Worm (Caenorhabditis elegans): ENCODE measurements around the gene nlp-80.

DNA sequence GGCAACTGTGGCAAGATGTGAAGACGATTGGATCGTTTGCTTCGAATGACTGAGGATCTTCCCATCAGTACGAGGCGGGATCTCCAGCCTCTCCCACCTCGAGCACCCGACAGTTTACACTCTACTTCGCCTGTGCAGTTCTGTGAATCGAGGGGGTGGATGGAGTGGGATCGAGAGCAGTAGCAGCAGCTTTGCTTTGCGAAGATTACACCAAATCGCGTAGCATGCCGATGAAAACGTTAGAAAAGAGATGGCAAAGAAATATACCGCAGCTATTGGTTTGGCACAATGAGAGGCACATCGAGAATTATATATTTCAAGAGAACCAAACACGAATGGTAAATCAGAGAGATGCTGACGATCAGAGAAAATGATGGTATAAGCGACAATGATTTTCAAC, 9.0 kb upstream of the nlp-80 start, which contains the start of gene act-3:
- no peak for TF ChIP-seq unc-62 (GFP tag; optimal IDR thresholded peaks at IDR 0.05)
- no peak for TF ChIP-seq ztf-4 (tag; optimal IDR thresholded peaks at IDR 0.05)
- TF ChIP-seq fkh-10 (GFP tag; optimal IDR thresholded peaks at IDR 0.05), result no peak
- no peak for TF ChIP-seq nhr-11 (tag; optimal IDR thresholded peaks at IDR 0.05)
- TF ChIP-seq tbx-2 (tag; optimal IDR thresholded peaks at IDR 0.05), result no peak

Data from whole organism, L1 larva.